Worm (Caenorhabditis elegans) whole organism, young adult: ENCODE measurements around the gene F08A7.1.

ENCODE experiments used
- B0035.1 ChIP-seq: sonication (generic microtip); optimal IDR thresholded peaks from 2 replicates; lab custom pipeline; 2016; ENCODE audit warnings: missing genetic modification characterization, mild to moderate bottlenecking, missing compliant biosample characterization, missing genotype, missing genetic modification reagents
- B0261.1 ChIP-seq: sonication (generic microtip); optimal IDR thresholded peaks from 2 replicates; lab custom pipeline; 2016; ENCODE audit warnings: mild to moderate bottlenecking, missing genetic modification characterization, moderate library complexity, missing compliant biosample characterization
- C17E4.6 ChIP-seq: fragments of 200-800 bp; sonication (Bioruptor generic); IDR thresholded peaks from 2 replicates; pipeline ENCODE4 v1.3.6; 2022; ENCODE audit warnings: missing genetic modification reagents, missing genetic modification characterization, missing compliant biosample characterization
- F23B12.7 ChIP-seq: sonication (generic microtip); optimal IDR thresholded peaks from 2 replicates; lab custom pipeline; 2017; ENCODE audit warnings: missing genetic modification characterization, mild to moderate bottlenecking, missing compliant biosample characterization, antibody characterized with exemption, moderate library complexity; ENCODE audit not compliant: insufficient read depth
- F33H1.4 ChIP-seq: fragments of 200-800 bp; sonication (Bioruptor generic); IDR thresholded peaks from 2 replicates; pipeline ENCODE4 v1.3.6; 2022; ENCODE audit warnings: missing genetic modification reagents, missing genetic modification characterization, missing compliant biosample characterization
- F52B5.7 ChIP-seq: sonication (generic microtip); optimal IDR thresholded peaks from 2 replicates; lab custom pipeline; 2016; ENCODE audit warnings: mild to moderate bottlenecking, missing genetic modification characterization, missing compliant biosample characterization
- F55B11.4 ChIP-seq: sonication (generic microtip); optimal IDR thresholded peaks from 2 replicates; lab custom pipeline; 2016; ENCODE audit warnings: missing compliant biosample characterization, missing genetic modification characterization, borderline replicate concordance; ENCODE audit not compliant: insufficient read depth
- F57C9.4 ChIP-seq: sonication (generic microtip); optimal IDR thresholded peaks from 2 replicates; lab custom pipeline; 2017; ENCODE audit warnings: mild to moderate bottlenecking, missing genetic modification characterization, missing compliant biosample characterization
- T07F8.4 ChIP-seq: sonication (generic microtip); optimal IDR thresholded peaks from 2 replicates; lab custom pipeline; 2016; ENCODE audit warnings: mild to moderate bottlenecking, missing genetic modification characterization, moderate library complexity, missing compliant biosample characterization
- Y95B8A.8 ChIP-seq: fragments of 200-800 bp; sonication (Bioruptor generic); IDR thresholded peaks from 2 replicates; pipeline ENCODE4 v1.3.6; 2022; ENCODE audit warnings: missing genetic modification reagents, missing genetic modification characterization, missing compliant biosample characterization
- attf-6 ChIP-seq: fragments of 200-800 bp; sonication (Bioruptor generic); IDR thresholded peaks from 2 replicates; pipeline ENCODE4 v1.3.6; 2022; ENCODE audit warnings: missing genetic modification reagents, missing genetic modification characterization, missing compliant biosample characterization
- bed-1 ChIP-seq: fragments of 200-800 bp; sonication (Bioruptor generic); IDR thresholded peaks from 2 replicates; pipeline ENCODE4 v1.3.6; 2022; ENCODE audit warnings: missing genetic modification reagents, missing genetic modification characterization, missing compliant biosample characterization
- ceh-100 ChIP-seq: fragments of 200-800 bp; sonication (Bioruptor generic); IDR thresholded peaks from 2 replicates; pipeline ENCODE4 v1.3.6; 2022; ENCODE audit warnings: missing genetic modification reagents, missing genetic modification characterization, missing compliant biosample characterization
- ceh-58 ChIP-seq: fragments of 200-800 bp; sonication (Bioruptor generic); IDR thresholded peaks from 2 replicates; pipeline ENCODE4 v1.3.6; 2022; ENCODE audit warnings: missing genetic modification characterization, missing compliant biosample characterization
- ekl-4 ChIP-seq: fragments of 200-800 bp; sonication (Bioruptor generic); IDR thresholded peaks from 2 replicates; pipeline ENCODE4 v1.3.6; 2022; ENCODE audit warnings: missing genetic modification reagents, missing genetic modification characterization, missing compliant biosample characterization
- ets-4 ChIP-seq: fragments of 200-800 bp; sonication (Bioruptor generic); optimal IDR thresholded peaks from 2 replicates; lab custom pipeline; 2018; ENCODE audit warnings: mild to moderate bottlenecking, missing genetic modification characterization, missing compliant biosample characterization
- him-1 ChIP-seq: sonication (generic microtip); optimal IDR thresholded peaks from 2 replicates; lab custom pipeline; 2016; ENCODE audit warnings: missing genotype, missing genetic modification reagents, missing genetic modification characterization, missing compliant biosample characterization
- hsf-1 ChIP-seq: fragments of 200-800 bp; sonication (Bioruptor generic); IDR thresholded peaks from 2 replicates; pipeline ENCODE4 v1.3.6; 2022; ENCODE audit warnings: missing genetic modification reagents, missing genetic modification characterization, missing compliant biosample characterization
- lin-35 ChIP-seq, 3 experiments: fragments of 150-350 bp in 2 of 3; sonication (generic microtip) in 1 of 3; optimal IDR thresholded peaks; 2 replicates each; lab custom pipeline; 2014 to 2018; ENCODE audit warnings: missing biosample characterization in 3 of 3, missing genetic modification characterization in 3 of 3, missing genetic modification reagents in 3 of 3
- lin-40 ChIP-seq: sonication (generic microtip); optimal IDR thresholded peaks from 2 replicates; lab custom pipeline; 2016; ENCODE audit warnings: missing genetic modification characterization, mild to moderate bottlenecking, missing compliant biosample characterization, missing genotype, missing genetic modification reagents
- madf-10 ChIP-seq: sonication (generic microtip); optimal IDR thresholded peaks from 2 replicates; lab custom pipeline; 2016; ENCODE audit warnings: mild to moderate bottlenecking, missing genetic modification characterization, missing compliant biosample characterization
- madf-8 ChIP-seq: fragments of 200-800 bp; sonication (Bioruptor generic); conservative IDR thresholded peaks from 2 replicates; pipeline ENCODE4 v1.3.6; 2022; ENCODE audit warnings: missing genetic modification reagents, missing genetic modification characterization, missing compliant biosample characterization
- mes-4 ChIP-seq: sonication (generic microtip); optimal IDR thresholded peaks from 2 replicates; lab custom pipeline; 2016; ENCODE audit warnings: missing genotype, missing genetic modification characterization, missing compliant biosample characterization
- mxl-1 ChIP-seq: sonication (generic microtip); optimal IDR thresholded peaks from 2 replicates; lab custom pipeline; 2016; ENCODE audit warnings: missing genetic modification characterization, missing compliant biosample characterization
- nfya-1 ChIP-seq: sonication (generic microtip); optimal IDR thresholded peaks from 2 replicates; lab custom pipeline; 2017; ENCODE audit warnings: antibody characterized with exemption, missing compliant biosample characterization, missing genetic modification characterization, borderline replicate concordance; ENCODE audit not compliant: insufficient read depth
- pbrm-1 ChIP-seq: fragments of 200-800 bp; sonication (Bioruptor generic); IDR thresholded peaks from 2 replicates; pipeline ENCODE4 v1.3.6; 2022; ENCODE audit warnings: missing genetic modification reagents, missing genetic modification characterization, missing compliant biosample characterization
- snpc-1.1 ChIP-seq: sonication (generic microtip); optimal IDR thresholded peaks from 2 replicates; lab custom pipeline; 2017; ENCODE audit warnings: missing genetic modification characterization, mild to moderate bottlenecking, missing compliant biosample characterization, antibody characterized with exemption, moderate library complexity, missing genotype, missing genetic modification reagents; ENCODE audit not compliant: insufficient read depth
- snpc-4 ChIP-seq, 5 experiments: fragments of 150-350 bp in 1 of 5; sonication (generic microtip) in 4 of 5; optimal IDR thresholded peaks; 2 replicates each; lab custom pipeline; 2014 to 2018; ENCODE audit warnings: missing genetic modification characterization in 5 of 5, missing biosample characterization in 3 of 5, antibody characterized with exemption in 2 of 5, mild to moderate bottlenecking in 2 of 5, missing compliant biosample characterization in 2 of 5, missing genotype in 2 of 5, moderate library complexity in 2 of 5, missing genetic modification reagents in 1 of 5
- tbx-9 ChIP-seq: sonication (generic microtip); optimal IDR thresholded peaks from 2 replicates; lab custom pipeline; 2016; ENCODE audit warnings: borderline replicate concordance, missing genetic modification characterization, inconsistent platforms, missing compliant biosample characterization
- unc-130 ChIP-seq: sonication (generic microtip); optimal IDR thresholded peaks from 2 replicates; lab custom pipeline; 2016; ENCODE audit warnings: missing genetic modification reagents, missing genetic modification characterization, missing compliant biosample characterization
- xnd-1 ChIP-seq: sonication (generic microtip); optimal IDR thresholded peaks from 2 replicates; lab custom pipeline; 2016; ENCODE audit warnings: missing genotype, missing genetic modification reagents, missing genetic modification characterization, missing compliant biosample characterization
- zfh-2 ChIP-seq: fragments of 200-800 bp; sonication (Bioruptor generic); conservative IDR thresholded peaks from 2 replicates; pipeline ENCODE4 v1.3.6; 2022; ENCODE audit warnings: missing genetic modification reagents, missing genetic modification characterization, missing compliant biosample characterization
- ztf-25 ChIP-seq: fragments of 200-800 bp; sonication (Bioruptor generic); IDR thresholded peaks from 2 replicates; pipeline ENCODE4 v1.3.6; 2022; ENCODE audit warnings: missing genetic modification reagents, missing genetic modification characterization, missing compliant biosample characterization

Gene F08A7.1

ce11 chrIV:17436552-17436951, 3.9 kb upstream of the F08A7.1 start, which contains the start of gene gcy-27:
Gene gcy-27, minus strand, starts transcription at chrIV:17436652.
- TF ChIP-seq F55B11.4 (tag; lab: Kevin White, UChicago) (no peak), B0261.1 (no peak), snpc-4 (GFP tag; optimal IDR thresholded peaks at IDR 0.05; lab: Kevin White, UChicago) (no peak), snpc-4 (tag; optimal IDR thresholded peaks at IDR 0.05; lab: Kevin White, UChicago) (no peak), pbrm-1 (GFP tag; lab: Robert Waterston, UW) (no peak), madf-10 (tag; lab: Kevin White, UChicago) (no peak)

ce11 chrIV:17437038-17437437, 3.4 kb upstream of the F08A7.1 start, which contains the start of gene C06A12.8:
Gene C06A12.8, plus strand, starts transcription at chrIV:17437338.
- TF ChIP-seq Y95B8A.8 (no peak), xnd-1 (no peak), C17E4.6 (GFP tag; lab: Robert Waterston, UW) (no peak)

ce11 chrIV:17440001-17440400, 406 bp upstream of the F08A7.1 start, which contains the start of gene C06A12.19:
Gene C06A12.19, minus strand, starts transcription at chrIV:17440101.
- TF ChIP-seq unc-130 (GFP tag; lab: Kevin White, UChicago) (no peak), attf-6 (GFP tag; lab: Robert Waterston, UW) (no peak), ekl-4 (GFP tag; lab: Robert Waterston, UW) (no peak), hsf-1 (GFP tag; lab: Robert Waterston, UW) (no peak), bed-1 (GFP tag; lab: Robert Waterston, UW) (no peak), F33H1.4 (GFP tag; lab: Robert Waterston, UW) (no peak), ztf-25 (no peak), B0035.1 (no peak), madf-8 (GFP tag; lab: Robert Waterston, UW) (no peak), F23B12.7 (no peak), ceh-100 (GFP tag; lab: Robert Waterston, UW) (no peak), him-1 (tag; lab: Kevin White, UChicago) (no peak)

ce11 chrIV:17441260-17441659, 853 bp downstream of the F08A7.1 start:
- TF ChIP-seq F57C9.4 (tag; lab: Kevin White, UChicago) (no peak), lin-35 (GFP tag; optimal IDR thresholded peaks at IDR 0.05; lab: Kevin White, UChicago) (no peak), F52B5.7 (tag; lab: Kevin White, UChicago) (no peak), mxl-1 (tag; lab: Kevin White, UChicago) (no peak), F55B11.4 (tag; lab: Kevin White, UChicago) (no peak), ets-4 (GFP tag; lab: Kevin White, UChicago) (no peak), T07F8.4 (no peak), ztf-25 (no peak), mes-4 (no peak), nfya-1 (no peak), ceh-100 (GFP tag; lab: Robert Waterston, UW) (no peak), snpc-1.1 (no peak), ceh-58 (GFP tag; lab: Robert Waterston, UW) (no peak), lin-40 (tag; lab: Kevin White, UChicago) (no peak), zfh-2 (GFP tag; lab: Robert Waterston, UW) (no peak), unc-130 (GFP tag; lab: Kevin White, UChicago) (no peak), tbx-9 (tag; lab: Kevin White, UChicago) (no peak)
